Fruit fly (Drosophila melanogaster): ENCODE data around the gene cin.

cin gene

dm6 chrX:263728-264344, 8.4 kb downstream of the cin start, which contains the start of gene CG13377 (continued):
- TF ChIP-seq B-H2 (GFP tag; optimal IDR thresholded peaks at IDR 0.05): peak; percentile 3
- TF ChIP-seq trh (GFP tag; optimal IDR thresholded peaks at IDR 0.05): no peak
- no peak for TF ChIP-seq insv (GFP tag; optimal IDR thresholded peaks at IDR 0.05)
- no peak for TF ChIP-seq bigmax (GFP tag; optimal IDR thresholded peaks at IDR 0.05)
- TF ChIP-seq CG11696 (GFP tag; IDR thresholded peaks at IDR 0.05): peak; percentile 45; the same call in 1 of the 2 replicates
- TF ChIP-seq CG14014 (GFP tag; IDR thresholded peaks at IDR 0.05): peak; percentile 63; the same call in 1 of the 2 replicates
- TF ChIP-seq CG14965 (GFP tag; optimal IDR thresholded peaks at IDR 0.05; ENCODE audit: borderline replicate concordance): no peak
- no peak for TF ChIP-seq CG2116 (GFP tag; optimal IDR thresholded peaks at IDR 0.05)
- 0 out of 2 replicates have a peak, but pooled peaks have one; percentile 13 for TF ChIP-seq unc-4 (GFP tag; IDR thresholded peaks at IDR 0.05; ENCODE audit: partially characterized antibody)
- TF ChIP-seq mirr (GFP tag; optimal IDR thresholded peaks at IDR 0.05): no peak
- no peak for TF ChIP-seq bowl (GFP tag; IDR thresholded peaks at IDR 0.05)
- TF ChIP-seq Aef1 (GFP tag; IDR thresholded peaks at IDR 0.05): no peak; the same call in 2 of the 3 replicates
- peak; percentile 27; the same call in 1 of the 2 replicates for TF ChIP-seq Atf6 (GFP tag; IDR thresholded peaks at IDR 0.05)
- TF ChIP-seq h (optimal IDR thresholded peaks at IDR 0.05): no peak

- no peak for TF ChIP-seq twi (tag; optimal IDR thresholded peaks at IDR 0.05)
- TF ChIP-seq CG31224 (GFP tag; IDR thresholded peaks at IDR 0.05): 0 out of 2 replicates have a peak, but pooled peaks have one; percentile 21
- TF ChIP-seq CG2199 (GFP tag; IDR thresholded peaks at IDR 0.05): 0 out of 3 replicates have a peak, but pooled peaks have one; percentile 69
- TF ChIP-seq ap (GFP tag; IDR thresholded peaks at IDR 0.05): no peak
- TF ChIP-seq sens (GFP tag): peak; percentile 56
Observed at dm6 chrX:265692-266091, 10.2 kb downstream of the cin start.

- TF ChIP-seq CG14441 (GFP tag; IDR thresholded peaks at IDR 0.05) (no peak), CG15601 (tag; optimal IDR thresholded peaks at IDR 0.05) (no peak), sr (GFP tag; IDR thresholded peaks at IDR 0.05) (no peak), tap (tag; optimal IDR thresholded peaks at IDR 0.05) (no peak), Neu2 (GFP tag; optimal IDR thresholded peaks at IDR 0.05; ENCODE audit: borderline replicate concordance) (no peak), Camta (GFP tag; optimal IDR thresholded peaks at IDR 0.05) (no peak), Drgx (GFP tag; IDR thresholded peaks at IDR 0.05) (no peak), pfk (GFP tag; optimal IDR thresholded peaks at IDR 0.05) (no peak), CG9817 (tag; optimal IDR thresholded peaks at IDR 0.05) (no peak), abd-A (tag; optimal IDR thresholded peaks at IDR 0.05) (no peak), sqz (GFP tag; optimal IDR thresholded peaks at IDR 0.05) (no peak), CG18599 (GFP tag; optimal IDR thresholded peaks at IDR 0.05) (no peak), luna (GFP tag; optimal IDR thresholded peaks at IDR 0.05) (no peak), row (GFP tag; IDR thresholded peaks at IDR 0.05) (no peak), pros (GFP tag; optimal IDR thresholded peaks at IDR 0.05) (no peak), Adf1 (GFP tag; IDR thresholded peaks at IDR 0.05) (no peak), zen (tag; optimal IDR thresholded peaks at IDR 0.05) (no peak)
Observed at dm6 chrX:266978-267439, 11.5 kb downstream of the cin start, which contains the start of gene CG13376. TSS of gene CG13376 (minus strand) at chrX:267028.

- TF ChIP-seq oc (tag; optimal IDR thresholded peaks at IDR 0.05) (peak; percentile 3), Fer2 (tag; optimal IDR thresholded peaks at IDR 0.05) (no peak)
Observed at dm6 chrX:267979-268378, 12.5 kb downstream of the cin start.
